Fruit fly (Drosophila melanogaster) whole organism, embryonic: Measurements from ENCODE around the gene Sfp93F.

Experiments used
- CG12155 ChIP-seq: fragments of 200-800 bp; sonication (Bioruptor generic); optimal IDR thresholded peaks from 3 replicates; lab custom pipeline; 2016; ENCODE audit warnings: missing biosample characterization, missing genetic modification characterization
- CG2120 ChIP-seq: fragments of 200-800 bp; sonication (Bioruptor generic); optimal IDR thresholded peaks from 3 replicates; lab custom pipeline; 2016; ENCODE audit warnings: missing biosample characterization, missing genetic modification characterization
- CG4360 ChIP-seq: fragments of 200-800 bp; sonication (Bioruptor generic); IDR thresholded peaks from 2 replicates; pipeline ENCODE4 v1.3.6; 2022; ENCODE audit warnings: missing biosample characterization, missing genetic modification characterization
- CG4820 ChIP-seq: fragments of 200-800 bp; sonication (Bioruptor generic); optimal IDR thresholded peaks from 3 replicates; lab custom pipeline; 2016; ENCODE audit warnings: missing biosample characterization, missing genetic modification characterization
- CG6765 ChIP-seq: fragments of 200-800 bp; sonication (Bioruptor generic); optimal IDR thresholded peaks from 3 replicates; lab custom pipeline; 2017; ENCODE audit warnings: missing biosample characterization, mild to moderate bottlenecking, missing genetic modification characterization
- CG8924 ChIP-seq: fragments of 200-800 bp; optimal IDR thresholded peaks from 3 replicates; lab custom pipeline; 2019; ENCODE audit warnings: missing biosample characterization, mild to moderate bottlenecking, missing genetic modification characterization, moderate library complexity
- dysf ChIP-seq: fragments of 200-800 bp; sonication (Bioruptor generic); IDR thresholded peaks from 3 replicates; pipeline ENCODE4 v1.3.6; 2022; ENCODE audit warnings: missing biosample characterization, missing genetic modification characterization
- fd102C ChIP-seq: fragments of 200-800 bp; sonication (Bioruptor generic); optimal IDR thresholded peaks from 2 replicates; lab custom pipeline; 2018; ENCODE audit warnings: missing biosample characterization, mild to moderate bottlenecking, missing genetic modification characterization, moderate library complexity
- gfzf ChIP-seq: fragments of 200-800 bp; sonication (Bioruptor generic); optimal IDR thresholded peaks from 2 replicates; lab custom pipeline; 2016; ENCODE audit warnings: missing biosample characterization, mild to moderate bottlenecking, missing genetic modification characterization, moderate library complexity
- nerfin-2 ChIP-seq: fragments of 200-800 bp; sonication (Bioruptor generic); IDR thresholded peaks from 2 replicates; pipeline ENCODE4 v1.3.6; 2022; ENCODE audit warnings: missing biosample characterization, missing genetic modification characterization; ENCODE audit not compliant: partially characterized antibody
- sna ChIP-seq: fragments of 200-800 bp; sonication (Bioruptor generic); IDR thresholded peaks from 2 replicates; pipeline ENCODE4 v1.3.6; 2022; ENCODE audit warnings: missing biosample characterization, missing genetic modification characterization; ENCODE audit not compliant: partially characterized antibody

dm6 chr3R:21745887-21746286 lies 9.8 kb upstream of the Sfp93F start:
- TF ChIP-seq CG2120 (GFP tag; lab: Kevin White, UChicago) (no peak), CG12155 (GFP tag; lab: Kevin White, UChicago) (no peak), CG6765 (GFP tag; lab: Kevin White, UChicago) (no peak), gfzf (GFP tag; lab: Kevin White, UChicago) (no peak), CG8924 (tag; lab: Kevin White, UChicago) (no peak), fd102C (GFP tag; lab: Kevin White, UChicago) (no peak), CG4820 (no peak), nerfin-2 (GFP tag; lab: Robert Waterston, UW) (no peak), CG4360 (GFP tag; lab: Robert Waterston, UW) (no peak), sna (GFP tag; lab: Robert Waterston, UW) (no peak), dysf (GFP tag; lab: Robert Waterston, UW) (no peak)
